Worm (Caenorhabditis elegans) whole organism, L3 larva: ENCODE measurements around the gene C02B8.3.
"Not testable (repeated sequence)": the region's sequence is repeated elsewhere in the genome, so short reads cannot be mapped to it uniquely, and the experiment has no call there.

Experiments used
- ceh-9 ChIP-seq: sonication (generic microtip); optimal IDR thresholded peaks from 2 replicates; lab custom pipeline; 2018; ENCODE audit warnings: missing biosample characterization, missing genetic modification characterization
- fkh-10 ChIP-seq: sonication (generic microtip); optimal IDR thresholded peaks from 2 replicates; lab custom pipeline; 2017; ENCODE audit warnings: missing biosample characterization, missing genetic modification reagents, missing genetic modification characterization
- nhr-28 ChIP-seq: fragments of 150-350 bp; optimal IDR thresholded peaks from 2 replicates; lab custom pipeline; 2014; ENCODE audit warnings: missing biosample characterization, missing genetic modification characterization
- nhr-43 ChIP-seq: sonication (generic microtip); optimal IDR thresholded peaks from 2 replicates; lab custom pipeline; 2016; ENCODE audit warnings: mild to moderate bottlenecking, missing genetic modification characterization, missing compliant biosample characterization; ENCODE audit not compliant: poor library complexity, severe bottlenecking
- nhr-77 ChIP-seq: fragments of 150-350 bp; optimal IDR thresholded peaks from 2 replicates; lab custom pipeline; 2014; ENCODE audit warnings: missing biosample characterization, missing genetic modification characterization
- unc-39 ChIP-seq: sonication (generic microtip); optimal IDR thresholded peaks from 4 replicates; lab custom pipeline; 2017; ENCODE audit warnings: missing biosample characterization, missing genetic modification characterization
- zag-1 ChIP-seq: fragments of 150-350 bp; optimal IDR thresholded peaks from 2 replicates; lab custom pipeline; 2014; ENCODE audit warnings: missing biosample characterization, missing genetic modification characterization

DNA sequence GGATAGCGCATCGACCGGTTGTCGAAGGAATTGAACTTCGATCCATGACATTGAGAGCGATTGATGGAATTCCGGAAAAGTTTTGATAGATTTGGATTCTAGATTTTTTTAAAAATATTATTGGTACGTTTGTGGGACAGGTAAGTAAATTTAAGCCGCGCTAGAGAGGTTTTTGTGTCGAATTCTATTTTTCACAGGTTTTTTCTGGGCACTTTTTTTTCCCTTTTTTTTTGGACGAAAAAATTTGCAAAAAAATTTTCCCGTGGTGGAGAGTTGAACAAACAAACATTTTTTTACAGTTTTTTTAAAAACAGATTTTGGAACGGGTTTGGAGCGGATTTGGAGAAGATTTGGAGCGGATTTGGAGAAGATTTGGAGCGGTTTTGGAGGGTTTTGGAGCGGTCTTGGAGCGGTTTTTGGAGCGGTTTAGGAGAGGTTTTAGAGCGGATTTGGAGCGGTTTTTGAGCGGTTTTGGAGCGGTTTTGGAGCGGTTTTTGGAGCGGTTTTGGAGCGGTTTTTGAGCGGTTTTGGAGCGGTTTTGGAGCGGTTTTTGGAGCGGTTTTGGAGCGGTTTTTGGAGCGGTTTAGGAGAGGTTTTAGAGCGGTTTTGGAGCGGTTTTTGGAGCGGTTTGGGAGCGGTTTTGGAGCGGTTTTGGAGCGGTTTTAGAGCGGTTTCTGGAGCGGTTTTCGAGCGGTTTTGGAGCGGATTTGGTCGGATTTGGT lies 42.5 kb downstream of the C02B8.3 start, which contains the start of gene C17H11.4:
- TF ChIP-seq zag-1 (tag; lab: Kevin White, UChicago); unc-39; fkh-10; nhr-77; ceh-9 (tag; lab: Kevin White, UChicago); nhr-43 (tag; lab: Kevin White, UChicago); nhr-28: not testable (repeated sequence)
